Worm (Caenorhabditis elegans) whole organism, L4/young adult: ENCODE results near the gene tyr-2.

Experiments used
- dao-5 ChIP-seq: sonication (generic microtip); optimal IDR thresholded peaks from 2 replicates; lab custom pipeline; 2016; ENCODE audit warnings: missing genotype, missing genetic modification characterization, moderate library complexity, missing compliant biosample characterization
- him-1 ChIP-seq: sonication (generic microtip); optimal IDR thresholded peaks from 2 replicates; lab custom pipeline; 2016; ENCODE audit warnings: missing genotype, missing genetic modification reagents, missing genetic modification characterization, missing compliant biosample characterization

DNA sequence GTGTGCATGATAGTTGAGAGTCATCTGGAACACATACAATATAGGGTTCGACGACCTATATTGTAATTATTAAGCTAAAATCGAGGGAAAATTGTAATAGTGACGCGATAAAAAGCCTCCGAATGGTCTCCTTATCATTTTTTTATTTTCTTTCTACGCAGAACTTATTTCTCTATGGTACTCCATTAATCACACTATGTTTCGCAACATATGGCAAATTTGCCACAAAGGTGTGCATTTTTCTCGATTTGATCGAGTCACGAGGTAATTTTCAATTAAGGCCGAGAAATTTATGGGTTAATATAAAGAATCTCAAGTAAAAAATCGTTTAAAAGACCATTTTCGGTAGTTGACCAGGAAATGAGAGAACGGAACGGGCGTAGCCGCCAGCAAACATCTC lies 18.0 kb downstream of the tyr-2 start, which contains the start of gene dbn-1:
- no peak for TF ChIP-seq dao-5 (tag; lab: Kevin White, UChicago)
- TF ChIP-seq him-1 (tag; lab: Kevin White, UChicago), result no peak
